Fruit fly (Drosophila melanogaster) whole organism, embryonic: ENCODE data around the gene CG31663.

Source experiments
- CG11456 ChIP-seq: fragments of 200-800 bp; sonication (Bioruptor generic); IDR thresholded peaks from 3 replicates; pipeline ENCODE4 v1.3.6; 2022; ENCODE audit warnings: missing biosample characterization, missing genetic modification characterization
- CG6791 ChIP-seq: fragments of 200-800 bp; sonication (Bioruptor generic); IDR thresholded peaks from 3 replicates; pipeline ENCODE4 v1.3.6; 2022; ENCODE audit warnings: missing biosample characterization, missing genetic modification characterization; ENCODE audit not compliant: partially characterized antibody
- Gsc ChIP-seq: fragments of 200-800 bp; sonication (Bioruptor generic); IDR thresholded peaks from 2 replicates; pipeline ENCODE4 v1.3.6; 2022; ENCODE audit warnings: missing biosample characterization, missing genetic modification characterization
- Mrtf ChIP-seq: fragments of 200-800 bp; sonication (Bioruptor generic); IDR thresholded peaks from 3 replicates; pipeline ENCODE4 v1.3.6; 2022; ENCODE audit warnings: missing biosample characterization, missing genetic modification characterization
- Poxn ChIP-seq: fragments of 200-800 bp; sonication (Bioruptor generic); IDR thresholded peaks from 2 replicates; pipeline ENCODE4 v1.3.6; 2022; ENCODE audit warnings: missing biosample characterization, missing genetic modification characterization

The CG31663 gene

dm6 chr2L:1810429-1810828 lies 70.9 kb downstream of the CG31663 start:
- TF ChIP-seq Gsc (GFP tag; lab: Robert Waterston, UW) (peak; percentile 16; the same call in 1 of the 2 replicates), CG11456 (GFP tag; lab: Robert Waterston, UW) (peak; percentile 58; the same call in 1 of the 3 replicates), CG6791 (0 out of 3 replicates have a peak, but pooled peaks have one; percentile 41), Poxn (0 out of 2 replicates have a peak, but pooled peaks have one; percentile 37), Mrtf (GFP tag; lab: Robert Waterston, UW) (peak; percentile 55; the same call in 2 of the 3 replicates)
